Worm (Caenorhabditis elegans) whole organism, L4/young adult: ENCODE results near the gene unc-104.

Experiments used
- W03F9.2 ChIP-seq: fragments of 150-350 bp; optimal IDR thresholded peaks from 2 replicates; lab custom pipeline; 2014; ENCODE audit warnings: missing biosample characterization, missing genetic modification characterization
- dao-5 ChIP-seq: sonication (generic microtip); optimal IDR thresholded peaks from 2 replicates; lab custom pipeline; 2016; ENCODE audit warnings: missing genotype, missing genetic modification characterization, moderate library complexity, missing compliant biosample characterization
- him-1 ChIP-seq: sonication (generic microtip); optimal IDR thresholded peaks from 2 replicates; lab custom pipeline; 2016; ENCODE audit warnings: missing genotype, missing genetic modification reagents, missing genetic modification characterization, missing compliant biosample characterization

- no peak for TF ChIP-seq dao-5 (tag; lab: Kevin White, UChicago)
- no peak for TF ChIP-seq him-1 (tag; lab: Kevin White, UChicago)
- no peak for TF ChIP-seq W03F9.2 (tag; lab: Kevin White, UChicago)
These were observed 57.0 kb downstream of the unc-104 start, which contains the start of gene ZK1127.12 for ce11 chrII:7051778-7052177.
